Worm (Caenorhabditis elegans) whole organism, midembryonic: Measurements from ENCODE around the gene T10H9.8.

Source experiments
- T22C8.4 ChIP-seq: fragments of 200-800 bp; sonication (Bioruptor generic); IDR thresholded peaks from 2 replicates; pipeline ENCODE4 v1.3.6; 2022; ENCODE audit warnings: missing genetic modification characterization, missing compliant biosample characterization
- cog-1 ChIP-seq: sonication (generic microtip); optimal IDR thresholded peaks from 2 replicates; lab custom pipeline; 2016; ENCODE audit warnings: missing genetic modification characterization, missing compliant biosample characterization
- flt-1 ChIP-seq: fragments of 200-800 bp; sonication (Bioruptor generic); IDR thresholded peaks from 2 replicates; pipeline ENCODE4 v1.3.6; 2022; ENCODE audit warnings: missing genetic modification characterization, missing compliant biosample characterization
- klf-2 ChIP-seq: fragments of 200-800 bp; sonication (Bioruptor generic); conservative IDR thresholded peaks from 2 replicates; pipeline ENCODE4 v1.3.6; 2022; ENCODE audit warnings: missing genetic modification reagents, missing genetic modification characterization, missing compliant biosample characterization
- med-1 ChIP-seq: sonication (generic microtip); optimal IDR thresholded peaks from 2 replicates; lab custom pipeline; 2017; ENCODE audit warnings: missing genetic modification characterization, mild to moderate bottlenecking, missing compliant biosample characterization, antibody characterized with exemption, missing genetic modification reagents; ENCODE audit not compliant: insufficient read depth
- ref-1 ChIP-seq: fragments of 200-800 bp; sonication (Bioruptor generic); conservative IDR thresholded peaks from 2 replicates; pipeline ENCODE4 v1.3.6; 2022; ENCODE audit warnings: missing genetic modification reagents, missing genetic modification characterization, missing compliant biosample characterization
- tab-1 ChIP-seq: fragments of 200-800 bp; sonication (Bioruptor generic); IDR thresholded peaks from 2 replicates; pipeline ENCODE4 v1.3.6; 2022; ENCODE audit warnings: missing genetic modification characterization, missing compliant biosample characterization
- ztf-23 ChIP-seq: fragments of 200-800 bp; sonication (Bioruptor generic); IDR thresholded peaks from 2 replicates; pipeline ENCODE4 v1.3.6; 2022; ENCODE audit warnings: missing genetic modification reagents, missing genetic modification characterization, missing compliant biosample characterization
- ztf-29 ChIP-seq: fragments of 200-800 bp; sonication (Bioruptor generic); IDR thresholded peaks from 2 replicates; pipeline ENCODE4 v1.3.6; 2022; ENCODE audit warnings: missing genetic modification reagents, missing genetic modification characterization, missing compliant biosample characterization

Gene T10H9.8

ce11 chrV:6673967-6674366 lies 21.8 kb downstream of the T10H9.8 start, which contains the start of gene cest-31:
Gene cest-31 (plus strand): TSS chrV:6674267.
- TF ChIP-seq ztf-23 (GFP tag; lab: Robert Waterston, UW): no peak
- no peak for TF ChIP-seq cog-1
- no peak for TF ChIP-seq flt-1 (GFP tag; lab: Robert Waterston, UW)
- TF ChIP-seq T22C8.4 (GFP tag; lab: Robert Waterston, UW): no peak
- no peak for TF ChIP-seq tab-1
- no peak for TF ChIP-seq klf-2 (GFP tag; lab: Robert Waterston, UW)
- TF ChIP-seq ref-1 (GFP tag; lab: Robert Waterston, UW): no peak
- TF ChIP-seq med-1 (GFP tag; lab: Kevin White, UChicago): no peak
- TF ChIP-seq ztf-29 (GFP tag; lab: Robert Waterston, UW): no peak

- TF ChIP-seq med-1 (GFP tag; lab: Kevin White, UChicago) (no peak), flt-1 (GFP tag; lab: Robert Waterston, UW) (no peak), T22C8.4 (GFP tag; lab: Robert Waterston, UW) (no peak), ztf-23 (GFP tag; lab: Robert Waterston, UW) (no peak), cog-1 (no peak), ztf-29 (GFP tag; lab: Robert Waterston, UW) (no peak), ref-1 (GFP tag; lab: Robert Waterston, UW) (no peak), tab-1 (no peak), klf-2 (GFP tag; lab: Robert Waterston, UW) (no peak)
Observed at ce11 chrV:6676158-6676849, 24.2 kb downstream of the T10H9.8 start, which contains the start of gene cest-34. Gene cest-34 (plus strand): TSS chrV:6676799.

- no peak for TF ChIP-seq ztf-29 (GFP tag; lab: Robert Waterston, UW)
- no peak for TF ChIP-seq cog-1
- TF ChIP-seq med-1 (GFP tag; lab: Kevin White, UChicago): no peak
- no peak for TF ChIP-seq T22C8.4 (GFP tag; lab: Robert Waterston, UW)
- no peak for TF ChIP-seq klf-2 (GFP tag; lab: Robert Waterston, UW)
- TF ChIP-seq tab-1: no peak
- no peak for TF ChIP-seq flt-1 (GFP tag; lab: Robert Waterston, UW)
- TF ChIP-seq ztf-23 (GFP tag; lab: Robert Waterston, UW): no peak
- no peak for TF ChIP-seq ref-1 (GFP tag; lab: Robert Waterston, UW)
Observed at ce11 chrV:6681501-6681900, 29.4 kb downstream of the T10H9.8 start, which contains the start of gene egl-46. Gene egl-46 (minus strand): TSS chrV:6681573.

- TF ChIP-seq cog-1 (no peak), tab-1 (no peak), ref-1 (GFP tag; lab: Robert Waterston, UW) (no peak), ztf-29 (GFP tag; lab: Robert Waterston, UW) (no peak), flt-1 (GFP tag; lab: Robert Waterston, UW) (no peak), klf-2 (GFP tag; lab: Robert Waterston, UW) (no peak)
Observed at ce11 chrV:6683282-6683681, 31.1 kb downstream of the T10H9.8 start.

- no peak for TF ChIP-seq tab-1
- TF ChIP-seq ref-1 (GFP tag; lab: Robert Waterston, UW): no peak
- TF ChIP-seq ztf-29 (GFP tag; lab: Robert Waterston, UW): no peak
- TF ChIP-seq flt-1 (GFP tag; lab: Robert Waterston, UW): no peak
- TF ChIP-seq T22C8.4 (GFP tag; lab: Robert Waterston, UW): no peak
- TF ChIP-seq med-1 (GFP tag; lab: Kevin White, UChicago): no peak
- no peak for TF ChIP-seq cog-1
Observed at ce11 chrV:6683740-6684139, 31.6 kb downstream of the T10H9.8 start.

ce11 chrV:6684541-6684940 lies 32.4 kb downstream of the T10H9.8 start:
- no peak for TF ChIP-seq ztf-23 (GFP tag; lab: Robert Waterston, UW)
- TF ChIP-seq flt-1 (GFP tag; lab: Robert Waterston, UW): no peak
- TF ChIP-seq T22C8.4 (GFP tag; lab: Robert Waterston, UW): no peak
- no peak for TF ChIP-seq ref-1 (GFP tag; lab: Robert Waterston, UW)
- TF ChIP-seq klf-2 (GFP tag; lab: Robert Waterston, UW): no peak
- 0 out of 2 replicates have a peak, but pooled peaks have one; percentile 52 for TF ChIP-seq tab-1
- TF ChIP-seq med-1 (GFP tag; lab: Kevin White, UChicago): no peak
- no peak for TF ChIP-seq ztf-29 (GFP tag; lab: Robert Waterston, UW)
- peak; percentile 32 for TF ChIP-seq cog-1

ce11 chrV:6685499-6685898 lies 33.3 kb downstream of the T10H9.8 start:
- TF ChIP-seq flt-1 (GFP tag; lab: Robert Waterston, UW) (no peak), ztf-29 (GFP tag; lab: Robert Waterston, UW) (no peak), cog-1 (no peak), med-1 (GFP tag; lab: Kevin White, UChicago) (no peak), T22C8.4 (GFP tag; lab: Robert Waterston, UW) (no peak), klf-2 (GFP tag; lab: Robert Waterston, UW) (no peak), ref-1 (GFP tag; lab: Robert Waterston, UW) (no peak)

- no peak for TF ChIP-seq ztf-23 (GFP tag; lab: Robert Waterston, UW)
- TF ChIP-seq T22C8.4 (GFP tag; lab: Robert Waterston, UW): no peak
- no peak for TF ChIP-seq ref-1 (GFP tag; lab: Robert Waterston, UW)
- TF ChIP-seq ztf-29 (GFP tag; lab: Robert Waterston, UW): no peak
- TF ChIP-seq klf-2 (GFP tag; lab: Robert Waterston, UW): no peak
- no peak for TF ChIP-seq med-1 (GFP tag; lab: Kevin White, UChicago)
- no peak for TF ChIP-seq tab-1
- no peak for TF ChIP-seq flt-1 (GFP tag; lab: Robert Waterston, UW)
- no peak for TF ChIP-seq cog-1
Observed at ce11 chrV:6685963-6686362, 33.8 kb downstream of the T10H9.8 start.

- TF ChIP-seq cog-1 (no peak), T22C8.4 (GFP tag; lab: Robert Waterston, UW) (no peak), flt-1 (GFP tag; lab: Robert Waterston, UW) (no peak), tab-1 (no peak), med-1 (GFP tag; lab: Kevin White, UChicago) (no peak), ref-1 (GFP tag; lab: Robert Waterston, UW) (no peak), ztf-23 (GFP tag; lab: Robert Waterston, UW) (no peak), ztf-29 (GFP tag; lab: Robert Waterston, UW) (no peak), klf-2 (GFP tag; lab: Robert Waterston, UW) (no peak)
Observed at ce11 chrV:6688392-6688791, 36.2 kb downstream of the T10H9.8 start, which contains the start of gene K11G9.5. Gene K11G9.5 (minus strand): TSS chrV:6688492.
